Fruit fly (Drosophila melanogaster): ENCODE results near the gene CG18549.

The CG18549 gene

DNA sequence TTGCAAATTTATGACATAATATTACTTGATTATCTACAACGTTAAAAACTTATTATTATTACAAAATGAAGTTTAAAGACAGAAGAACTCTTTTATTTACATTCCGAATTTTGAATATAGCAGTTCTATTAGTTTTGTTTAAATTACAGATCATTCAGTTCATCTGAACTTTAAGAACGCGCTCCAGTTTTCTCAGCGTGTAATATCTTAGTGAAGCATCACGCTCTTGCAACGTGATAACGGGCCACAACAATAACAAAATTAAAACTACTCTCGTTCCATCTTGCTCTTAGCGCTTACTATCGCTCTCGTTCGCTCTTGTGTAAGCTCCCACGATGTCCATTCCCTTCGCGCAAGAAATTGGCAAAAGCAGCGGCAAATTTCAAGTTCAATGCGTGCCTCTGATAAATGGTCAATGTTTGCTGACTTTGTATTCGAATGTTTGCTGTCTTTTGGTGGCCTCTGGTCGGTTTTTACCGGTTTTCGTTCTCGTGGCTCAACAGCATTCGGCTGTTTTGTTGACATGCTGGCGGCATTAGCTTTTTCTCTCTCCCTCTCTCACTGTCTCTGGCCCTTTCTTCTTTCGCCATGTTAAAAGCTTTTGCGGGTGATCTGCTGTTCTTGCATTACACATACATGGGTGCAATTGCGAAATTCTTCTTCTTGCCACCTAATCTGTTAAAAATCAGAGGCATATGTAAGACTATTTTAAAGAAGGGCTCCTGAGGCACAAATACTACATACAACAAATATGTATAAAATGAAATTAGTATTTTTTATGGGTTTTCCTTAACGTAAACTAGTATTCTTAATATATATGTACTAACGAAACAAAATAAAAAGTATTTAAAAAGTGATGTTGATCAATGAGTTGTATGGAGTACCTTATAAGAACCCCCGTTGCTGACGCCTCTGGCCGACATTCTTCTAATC is 6.2 kb upstream of the CG18549 start (continued):
- no peak for TF ChIP-seq GATAe (GFP tag; conservative IDR thresholded peaks at IDR 0.05)
- TF ChIP-seq Vsx1 (GFP tag; optimal IDR thresholded peaks at IDR 0.05): no peak
- no peak for TF ChIP-seq CG15011 (GFP tag; optimal IDR thresholded peaks at IDR 0.05)
- TF ChIP-seq Trl (optimal IDR thresholded peaks at IDR 0.05): peak; percentile 15 to 76
- TF ChIP-seq Trl (GFP tag; optimal IDR thresholded peaks at IDR 0.05): no peak
- no peak for TF ChIP-seq wdn (GFP tag; IDR thresholded peaks at IDR 0.05)
- peak; percentile 75 for TF ChIP-seq row (GFP tag; IDR thresholded peaks at IDR 0.05)
- TF ChIP-seq crc (GFP tag; optimal IDR thresholded peaks at IDR 0.05): no peak
- TF ChIP-seq pros (GFP tag; optimal IDR thresholded peaks at IDR 0.05): no peak
- TF ChIP-seq CG42726 (GFP tag; IDR thresholded peaks at IDR 0.05; ENCODE audit: partially characterized antibody): no peak
- TF ChIP-seq ftz-f1 (GFP tag; optimal IDR thresholded peaks at IDR 0.05): peak; percentile 64
- no peak for TF ChIP-seq maf-S (GFP tag; optimal IDR thresholded peaks at IDR 0.05)
- no peak for TF ChIP-seq Blimp-1 (GFP tag; optimal IDR thresholded peaks at IDR 0.05)
- TF ChIP-seq CG17359 (tag; optimal IDR thresholded peaks at IDR 0.05): peak; percentile 25
- no peak for TF ChIP-seq CG13123 (GFP tag; optimal IDR thresholded peaks at IDR 0.05)
- peak; percentile 13 for TF ChIP-seq CG17385 (GFP tag; optimal IDR thresholded peaks at IDR 0.05)
- TF ChIP-seq yki (optimal IDR thresholded peaks at IDR 0.05): no peak
- no peak for TF ChIP-seq slou (GFP tag; optimal IDR thresholded peaks at IDR 0.05)
- TF ChIP-seq Chrac-16 (GFP tag; optimal IDR thresholded peaks at IDR 0.05): no peak
- no peak for TF ChIP-seq Hr39 (optimal IDR thresholded peaks at IDR 0.05)
- TF ChIP-seq CG11723 (GFP tag; optimal IDR thresholded peaks at IDR 0.05): no peak
- TF ChIP-seq kni (GFP tag; optimal IDR thresholded peaks at IDR 0.05): no peak
- no peak for TF ChIP-seq danr (GFP tag; IDR thresholded peaks at IDR 0.05)
- no peak for TF ChIP-seq CrebB (tag; optimal IDR thresholded peaks at IDR 0.05)
- no peak for TF ChIP-seq CG17186 (GFP tag; optimal IDR thresholded peaks at IDR 0.05)
- no peak for TF ChIP-seq ro (GFP tag; IDR thresholded peaks at IDR 0.05)
- TF ChIP-seq CG4328 (GFP tag; optimal IDR thresholded peaks at IDR 0.05): no peak
- no peak for TF ChIP-seq esg (GFP tag; conservative IDR thresholded peaks at IDR 0.05)
- no peak for TF ChIP-seq Opbp (GFP tag; IDR thresholded peaks at IDR 0.05; ENCODE audit: partially characterized antibody)
- TF ChIP-seq Optix (GFP tag; IDR thresholded peaks at IDR 0.05): no peak
- peak; percentile 29 for TF ChIP-seq Oli (tag; optimal IDR thresholded peaks at IDR 0.05)
- no peak for TF ChIP-seq CG3838 (GFP tag; optimal IDR thresholded peaks at IDR 0.05)
- no peak for TF ChIP-seq fru (optimal IDR thresholded peaks at IDR 0.05)
- TF ChIP-seq HLH54F (GFP tag; optimal IDR thresholded peaks at IDR 0.05): no peak
- TF ChIP-seq CG8281 (tag; optimal IDR thresholded peaks at IDR 0.05): no peak
- no peak for TF ChIP-seq Hey (tag; optimal IDR thresholded peaks at IDR 0.05)
- peak; percentile 9 for TF ChIP-seq Hmx (GFP tag; optimal IDR thresholded peaks at IDR 0.05)
- TF ChIP-seq Spps (tag; optimal IDR thresholded peaks at IDR 0.05): no peak
- no peak for TF ChIP-seq zfh1 (GFP tag; IDR thresholded peaks at IDR 0.05)
- TF ChIP-seq CG11696 (GFP tag; IDR thresholded peaks at IDR 0.05): no peak
- no peak for TF ChIP-seq abd-A (tag; optimal IDR thresholded peaks at IDR 0.05)
- TF ChIP-seq Atf6 (GFP tag; IDR thresholded peaks at IDR 0.05): peak; percentile 39
- TF ChIP-seq D19B (GFP tag; optimal IDR thresholded peaks at IDR 0.05): peak; percentile 23
- TF ChIP-seq CG18476 (GFP tag; optimal IDR thresholded peaks at IDR 0.05): no peak
- peak; percentile 68 for TF ChIP-seq CG2678 (tag; optimal IDR thresholded peaks at IDR 0.05)
- no peak for TF ChIP-seq CG10147 (GFP tag; optimal IDR thresholded peaks at IDR 0.05)
- no peak for TF ChIP-seq Ada2b (GFP tag; IDR thresholded peaks at IDR 0.05)
- no peak for TF ChIP-seq Camta (GFP tag; optimal IDR thresholded peaks at IDR 0.05)
- no peak for TF ChIP-seq CG11247 (GFP tag; IDR thresholded peaks at IDR 0.05)
- peak; percentile 99 for TF ChIP-seq CG7987 (GFP tag; optimal IDR thresholded peaks at IDR 0.05)
- TF ChIP-seq wek (GFP tag; optimal IDR thresholded peaks at IDR 0.05): no peak

Measured in whole organism, embryonic.